Fruit fly (Drosophila melanogaster): Measurements from ENCODE around the gene cact.

The cact gene

DNA sequence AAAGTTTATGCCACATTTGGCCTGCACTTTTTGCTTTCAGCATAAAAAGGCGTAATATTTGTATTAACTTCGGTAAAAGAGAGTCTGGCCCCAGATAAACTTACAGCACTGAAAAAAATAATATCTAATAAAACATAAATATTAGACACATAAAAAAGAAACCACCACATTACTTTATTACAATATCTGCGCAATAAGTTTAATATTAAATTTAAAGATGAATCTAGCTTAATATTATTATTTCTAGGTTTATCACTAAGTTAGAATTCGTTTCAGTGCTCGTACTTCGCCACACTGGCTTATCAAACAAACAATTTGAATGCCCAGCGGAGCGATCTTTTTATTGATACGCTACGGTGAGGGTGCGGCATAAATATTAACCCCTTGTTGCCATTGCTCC, 31.9 kb upstream of the cact start (continued):
- TF ChIP-seq CG11398 (GFP tag; optimal IDR thresholded peaks at IDR 0.05) (no peak), slou (GFP tag; optimal IDR thresholded peaks at IDR 0.05) (no peak), trh (GFP tag; optimal IDR thresholded peaks at IDR 0.05) (no peak), CG31388 (GFP tag; optimal IDR thresholded peaks at IDR 0.05) (no peak), hth (optimal IDR thresholded peaks at IDR 0.05) (no peak), dm (GFP tag; optimal IDR thresholded peaks at IDR 0.05) (no peak), scrt (GFP tag; optimal IDR thresholded peaks at IDR 0.05) (no peak), nom (GFP tag; optimal IDR thresholded peaks at IDR 0.05) (no peak), E2f1 (GFP tag; IDR thresholded peaks at IDR 0.05) (peak; percentile 49), CG43689 (GFP tag; IDR thresholded peaks at IDR 0.05) (no peak), chinmo (GFP tag; IDR thresholded peaks at IDR 0.05; ENCODE audit: partially characterized antibody) (no peak), CG18011 (GFP tag; optimal IDR thresholded peaks at IDR 0.05) (no peak), B-H2 (GFP tag; optimal IDR thresholded peaks at IDR 0.05) (no peak), CG2199 (GFP tag; IDR thresholded peaks at IDR 0.05) (no peak), Hey (tag; optimal IDR thresholded peaks at IDR 0.05) (no peak), CG17186 (GFP tag; optimal IDR thresholded peaks at IDR 0.05) (no peak), br (optimal IDR thresholded peaks at IDR 0.05) (no peak), Gsc (GFP tag; IDR thresholded peaks at IDR 0.05) (no peak), chn (GFP tag; optimal IDR thresholded peaks at IDR 0.05) (no peak), hkb (optimal IDR thresholded peaks at IDR 0.05) (no peak), hkb (GFP tag; IDR thresholded peaks at IDR 0.05) (no peak), caup (GFP tag; optimal IDR thresholded peaks at IDR 0.05; ENCODE audit: severe bottlenecking) (no peak), Hand (GFP tag; optimal IDR thresholded peaks at IDR 0.05) (no peak), CoRest (tag; optimal IDR thresholded peaks at IDR 0.05) (peak; percentile 16), salm (tag; optimal IDR thresholded peaks at IDR 0.05) (no peak), sim (GFP tag; IDR thresholded peaks at IDR 0.05) (no peak), CG2129 (GFP tag; IDR thresholded peaks at IDR 0.05; ENCODE audit: partially characterized antibody) (no peak), CG8089 (GFP tag; optimal IDR thresholded peaks at IDR 0.05) (no peak), Bdp1 (GFP tag; optimal IDR thresholded peaks at IDR 0.05) (no peak), HmgZ (tag; optimal IDR thresholded peaks at IDR 0.05) (no peak), sisA (GFP tag; IDR thresholded peaks at IDR 0.05) (no peak), CG34422 (GFP tag; IDR thresholded peaks at IDR 0.05) (no peak), CG1792 (GFP tag; optimal IDR thresholded peaks at IDR 0.05) (no peak), ci (GFP tag; IDR thresholded peaks at IDR 0.05) (peak; percentile 33; the same call in 1 of the 3 replicates), ranshi (GFP tag; IDR thresholded peaks at IDR 0.05) (no peak), CG1603 (tag; optimal IDR thresholded peaks at IDR 0.05) (no peak), Rx (GFP tag; IDR thresholded peaks at IDR 0.05) (no peak), maf-S (GFP tag; optimal IDR thresholded peaks at IDR 0.05) (no peak), CG6254 (GFP tag; optimal IDR thresholded peaks at IDR 0.05) (peak; percentile 30), tin (GFP tag; optimal IDR thresholded peaks at IDR 0.05) (no peak), Atf6 (GFP tag; IDR thresholded peaks at IDR 0.05) (no peak), ac (GFP tag; optimal IDR thresholded peaks at IDR 0.05) (no peak), CG4730 (GFP tag; IDR thresholded peaks at IDR 0.05) (no peak), CG13424 (tag; optimal IDR thresholded peaks at IDR 0.05) (peak; percentile 35), CG31224 (GFP tag; IDR thresholded peaks at IDR 0.05) (no peak), zfh2 (GFP tag; optimal IDR thresholded peaks at IDR 0.05) (no peak), CG17385 (GFP tag; optimal IDR thresholded peaks at IDR 0.05) (peak; percentile 5), CG10654 (GFP tag; optimal IDR thresholded peaks at IDR 0.05) (no peak), Dbx (GFP tag; IDR thresholded peaks at IDR 0.05) (no peak), CG15011 (GFP tag; optimal IDR thresholded peaks at IDR 0.05) (no peak), CG9932 (GFP tag; IDR thresholded peaks at IDR 0.05) (no peak), ewg (GFP tag; optimal IDR thresholded peaks at IDR 0.05) (no peak), Adf1 (GFP tag; IDR thresholded peaks at IDR 0.05) (no peak), unpg (GFP tag; optimal IDR thresholded peaks at IDR 0.05) (peak; percentile 49)

Data from whole organism, embryonic.